Fruit fly (Drosophila melanogaster) whole organism, pupa: ENCODE results near the gene Eph.

Source experiments
- CG9948 ChIP-seq: fragments of 200-800 bp; sonication (Bioruptor generic); optimal IDR thresholded peaks from 2 replicates; lab custom pipeline; 2018; ENCODE audit warnings: missing biosample characterization, mild to moderate bottlenecking, missing genetic modification characterization, moderate library complexity
- Ets98B ChIP-seq: fragments of 200-800 bp; sonication (Bioruptor generic); IDR thresholded peaks from 2 replicates; pipeline ENCODE4 v1.3.6; 2022; ENCODE audit warnings: missing biosample characterization, missing genetic modification characterization
- Pif1B ChIP-seq: fragments of 200-800 bp; sonication (Bioruptor generic); optimal IDR thresholded peaks from 3 replicates; lab custom pipeline; 2016; ENCODE audit warnings: missing biosample characterization, missing genetic modification characterization
- Snoo ChIP-seq: fragments of 200-800 bp; sonication (Bioruptor generic); optimal IDR thresholded peaks from 3 replicates; lab custom pipeline; 2017; ENCODE audit warnings: missing biosample characterization, mild to moderate bottlenecking, missing genetic modification characterization, inconsistent platforms
- gl ChIP-seq: fragments of 200-800 bp; sonication (Bioruptor generic); optimal IDR thresholded peaks from 2 replicates; lab custom pipeline; 2018; ENCODE audit warnings: missing biosample characterization, mild to moderate bottlenecking, missing genetic modification characterization

- no peak for TF ChIP-seq Pif1B (GFP tag; lab: Kevin White, UChicago)
- no peak for TF ChIP-seq CG9948
- no peak for TF ChIP-seq Snoo (tag; lab: Kevin White, UChicago)
- TF ChIP-seq Ets98B, result no peak
- no peak for TF ChIP-seq gl (tag; lab: Kevin White, UChicago)
Observed at dm6 chr4:607498-607897, 3.0 kb upstream of the Eph start, which contains the start of gene onecut.
